Worm (Caenorhabditis elegans) whole organism, early embryonic: ENCODE measurements around the gene F53B2.8.

Experiments used
- B0310.2 ChIP-seq: sonication (generic microtip); optimal IDR thresholded peaks from 2 replicates; lab custom pipeline; 2016; ENCODE audit warnings: mild to moderate bottlenecking, missing genetic modification characterization, missing compliant biosample characterization
- F13C5.2 ChIP-seq: sonication (generic microtip); optimal IDR thresholded peaks from 2 replicates; lab custom pipeline; 2017; ENCODE audit warnings: mild to moderate bottlenecking, missing genetic modification characterization, inconsistent platforms, missing compliant biosample characterization
- aly-1 ChIP-seq: sonication (generic microtip); optimal IDR thresholded peaks from 2 replicates; lab custom pipeline; 2016; ENCODE audit warnings: missing genetic modification characterization, missing compliant biosample characterization
- ama-1 ChIP-seq: fragments of 150-350 bp; optimal IDR thresholded peaks from 2 replicates; lab custom pipeline; 2014
- ceh-13 ChIP-seq: fragments of 200-800 bp; sonication (Bioruptor generic); optimal IDR thresholded peaks from 2 replicates; lab custom pipeline; 2018; ENCODE audit warnings: mild to moderate bottlenecking, missing genetic modification characterization, missing compliant biosample characterization
- ceh-36 ChIP-seq: sonication (generic microtip); optimal IDR thresholded peaks from 2 replicates; lab custom pipeline; 2016; ENCODE audit warnings: missing genetic modification characterization, inconsistent platforms, missing compliant biosample characterization
- ets-7 ChIP-seq: sonication (generic microtip); optimal IDR thresholded peaks from 2 replicates; lab custom pipeline; 2016; ENCODE audit warnings: missing genotype, missing genetic modification characterization, missing compliant biosample characterization
- flt-1 ChIP-seq: fragments of 200-800 bp; sonication (Bioruptor generic); IDR thresholded peaks from 2 replicates; pipeline ENCODE4 v1.3.6; 2022; ENCODE audit warnings: missing genetic modification characterization, missing compliant biosample characterization
- hmbx-1 ChIP-seq: sonication (generic microtip); optimal IDR thresholded peaks from 2 replicates; lab custom pipeline; 2016; ENCODE audit warnings: mild to moderate bottlenecking, missing genetic modification characterization, missing compliant biosample characterization
- hmg-4 ChIP-seq: fragments of 200-800 bp; sonication (Bioruptor generic); optimal IDR thresholded peaks from 2 replicates; lab custom pipeline; 2018; ENCODE audit warnings: mild to moderate bottlenecking, missing genetic modification characterization, missing compliant biosample characterization
- hnd-1 ChIP-seq: sonication (generic microtip); optimal IDR thresholded peaks from 2 replicates; lab custom pipeline; 2016; ENCODE audit warnings: missing genetic modification characterization, missing compliant biosample characterization
- pes-1 ChIP-seq: fragments of 200-800 bp; sonication (Bioruptor generic); IDR thresholded peaks from 2 replicates; pipeline ENCODE4 v1.3.6; 2022; ENCODE audit warnings: missing genetic modification reagents, missing genetic modification characterization, missing compliant biosample characterization
- scrt-1 ChIP-seq: fragments of 200-800 bp; sonication (Bioruptor generic); IDR thresholded peaks from 2 replicates; pipeline ENCODE4 v1.3.6; 2022; ENCODE audit warnings: missing genetic modification characterization, missing compliant biosample characterization
- sea-1 ChIP-seq: fragments of 200-800 bp; sonication (Bioruptor generic); conservative IDR thresholded peaks from 2 replicates; pipeline ENCODE4 v1.3.6; 2022; ENCODE audit warnings: missing genetic modification characterization, missing compliant biosample characterization
- tbx-11 ChIP-seq: fragments of 200-800 bp; sonication (Bioruptor generic); IDR thresholded peaks from 2 replicates; pipeline ENCODE4 v1.3.6; 2022; ENCODE audit warnings: missing genetic modification characterization, missing compliant biosample characterization
- tbx-37 ChIP-seq: fragments of 200-800 bp; sonication (Bioruptor generic); conservative IDR thresholded peaks from 2 replicates; pipeline ENCODE4 v1.3.6; 2022; ENCODE audit warnings: missing genetic modification reagents, missing genetic modification characterization, missing compliant biosample characterization
- tra-4 ChIP-seq: sonication (generic microtip); optimal IDR thresholded peaks from 2 replicates; lab custom pipeline; 2017; ENCODE audit warnings: missing genetic modification characterization, missing compliant biosample characterization

The F53B2.8 gene

ce11 chrIV:12558925-12559450, 31.8 kb upstream of the F53B2.8 start, which contains the start of the genes ZK795.2 and ZK795.3:
Gene ZK795.2 (minus strand): TSS chrIV:12558975.
Gene ZK795.3 (plus strand): TSS chrIV:12559365.
- TF ChIP-seq flt-1 (GFP tag; lab: Robert Waterston, UW) (no peak), scrt-1 (GFP tag; lab: Robert Waterston, UW) (no peak), hnd-1 (tag; lab: Kevin White, UChicago) (no peak), ceh-36 (tag; lab: Kevin White, UChicago) (no peak), ets-7 (tag; lab: Kevin White, UChicago) (no peak), hmg-4 (no peak), ama-1 (lab: Kevin White, UChicago) (no peak), B0310.2 (tag; lab: Kevin White, UChicago) (no peak), tbx-11 (GFP tag; lab: Robert Waterston, UW) (no peak), hmbx-1 (tag; lab: Kevin White, UChicago) (no peak), ceh-13 (no peak), tra-4 (tag; lab: Kevin White, UChicago) (no peak), tbx-37 (GFP tag; lab: Robert Waterston, UW) (no peak), F13C5.2 (tag; lab: Kevin White, UChicago) (no peak), pes-1 (GFP tag; lab: Robert Waterston, UW) (no peak), aly-1 (no peak), sea-1 (GFP tag; lab: Robert Waterston, UW) (no peak)

ce11 chrIV:12551944-12552343, 24.7 kb upstream of the F53B2.8 start:
- TF ChIP-seq F13C5.2 (tag; lab: Kevin White, UChicago) (no peak), tra-4 (tag; lab: Kevin White, UChicago) (no peak), hnd-1 (tag; lab: Kevin White, UChicago) (no peak), ceh-36 (tag; lab: Kevin White, UChicago) (no peak), aly-1 (no peak), tbx-37 (GFP tag; lab: Robert Waterston, UW) (no peak), hmg-4 (no peak), sea-1 (GFP tag; lab: Robert Waterston, UW) (no peak), ama-1 (lab: Kevin White, UChicago) (no peak), tbx-11 (GFP tag; lab: Robert Waterston, UW) (no peak), ceh-13 (no peak), hmbx-1 (tag; lab: Kevin White, UChicago) (no peak), ets-7 (tag; lab: Kevin White, UChicago) (no peak), B0310.2 (tag; lab: Kevin White, UChicago) (no peak)

ce11 chrIV:12549014-12549413, 21.8 kb upstream of the F53B2.8 start:
- TF ChIP-seq scrt-1 (GFP tag; lab: Robert Waterston, UW) = no peak
- no peak for TF ChIP-seq ama-1 (lab: Kevin White, UChicago)
- TF ChIP-seq hnd-1 (tag; lab: Kevin White, UChicago) = no peak
- TF ChIP-seq hmg-4 = no peak
- no peak for TF ChIP-seq flt-1 (GFP tag; lab: Robert Waterston, UW)

- TF ChIP-seq F13C5.2 (tag; lab: Kevin White, UChicago) = no peak
- TF ChIP-seq B0310.2 (tag; lab: Kevin White, UChicago) = no peak
- TF ChIP-seq flt-1 (GFP tag; lab: Robert Waterston, UW) = no peak
- TF ChIP-seq sea-1 (GFP tag; lab: Robert Waterston, UW) = no peak
- TF ChIP-seq ceh-13 = no peak
- no peak for TF ChIP-seq ama-1 (lab: Kevin White, UChicago)
- TF ChIP-seq aly-1 = no peak
- TF ChIP-seq ets-7 (tag; lab: Kevin White, UChicago) = no peak
- TF ChIP-seq tbx-11 (GFP tag; lab: Robert Waterston, UW) = no peak
- TF ChIP-seq hmg-4 = no peak
- TF ChIP-seq tra-4 (tag; lab: Kevin White, UChicago) = no peak
- no peak for TF ChIP-seq scrt-1 (GFP tag; lab: Robert Waterston, UW)
- no peak for TF ChIP-seq pes-1 (GFP tag; lab: Robert Waterston, UW)
- TF ChIP-seq hmbx-1 (tag; lab: Kevin White, UChicago) = no peak
- TF ChIP-seq ceh-36 (tag; lab: Kevin White, UChicago) = no peak
- TF ChIP-seq hnd-1 (tag; lab: Kevin White, UChicago) = no peak
- TF ChIP-seq tbx-37 (GFP tag; lab: Robert Waterston, UW) = no peak
These were observed 20.6 kb upstream of the F53B2.8 start, which contains the start of gene ipmk-1 for ce11 chrIV:12547824-12548223. Gene ipmk-1 (plus strand): TSS chrIV:12548124.

- TF ChIP-seq ama-1 (lab: Kevin White, UChicago) (peak; percentile 71), hmg-4 (peak; percentile 47), ceh-36 (tag; lab: Kevin White, UChicago) (peak; percentile 71), tbx-37 (GFP tag; lab: Robert Waterston, UW) (peak; percentile 45; the same call in 1 of the 2 replicates), pes-1 (GFP tag; lab: Robert Waterston, UW) (peak; percentile 33; the same call in 1 of the 2 replicates), flt-1 (GFP tag; lab: Robert Waterston, UW) (no peak)
These were observed 18.7 kb upstream of the F53B2.8 start for ce11 chrIV:12545902-12546301.

- TF ChIP-seq ceh-36 (tag; lab: Kevin White, UChicago) (no peak), hnd-1 (tag; lab: Kevin White, UChicago) (no peak), scrt-1 (GFP tag; lab: Robert Waterston, UW) (no peak), hmbx-1 (tag; lab: Kevin White, UChicago) (no peak), flt-1 (GFP tag; lab: Robert Waterston, UW) (no peak), ama-1 (lab: Kevin White, UChicago) (no peak), tra-4 (tag; lab: Kevin White, UChicago) (no peak), sea-1 (GFP tag; lab: Robert Waterston, UW) (no peak), ets-7 (tag; lab: Kevin White, UChicago) (no peak), tbx-11 (GFP tag; lab: Robert Waterston, UW) (no peak), ceh-13 (no peak), tbx-37 (GFP tag; lab: Robert Waterston, UW) (no peak), F13C5.2 (tag; lab: Kevin White, UChicago) (no peak), hmg-4 (no peak), aly-1 (no peak), B0310.2 (tag; lab: Kevin White, UChicago) (no peak), pes-1 (GFP tag; lab: Robert Waterston, UW) (no peak)
These were observed 18.2 kb upstream of the F53B2.8 start for ce11 chrIV:12545393-12545792.
